Fruit fly (Drosophila melanogaster) whole organism, adult: ENCODE results near the gene CG8861.

Experiments
- CG11617 ChIP-seq: fragments of 200-800 bp; sonication (Bioruptor generic); optimal IDR thresholded peaks from 2 replicates; lab custom pipeline; 2017; ENCODE audit warnings: mild to moderate bottlenecking, missing biosample characterization, missing genetic modification reagents, missing genetic modification characterization
- CG12768 ChIP-seq: fragments of 200-800 bp; sonication (Bioruptor generic); optimal IDR thresholded peaks from 2 replicates; lab custom pipeline; 2017; ENCODE audit warnings: missing biosample characterization, missing genetic modification characterization, mild to moderate bottlenecking, moderate library complexity, missing genetic modification reagents
- CG14711 ChIP-seq: fragments of 200-800 bp; sonication (Bioruptor generic); optimal IDR thresholded peaks from 2 replicates; lab custom pipeline; 2018; ENCODE audit warnings: missing biosample characterization, mild to moderate bottlenecking, missing genetic modification characterization, moderate library complexity
- CG1620 ChIP-seq: fragments of 200-800 bp; sonication (Bioruptor generic); optimal IDR thresholded peaks from 2 replicates; lab custom pipeline; 2016; ENCODE audit warnings: missing biosample characterization, missing genetic modification characterization
- CG33017 ChIP-seq: fragments of 200-800 bp; sonication (Bioruptor generic); optimal IDR thresholded peaks from 2 replicates; lab custom pipeline; 2018; ENCODE audit warnings: missing biosample characterization, mild to moderate bottlenecking, missing genetic modification characterization, moderate library complexity
- CG5204 ChIP-seq: fragments of 200-800 bp; sonication (Bioruptor generic); optimal IDR thresholded peaks from 2 replicates; lab custom pipeline; 2016; ENCODE audit warnings: missing biosample characterization, missing genetic modification characterization
- CG7045 ChIP-seq: fragments of 200-800 bp; sonication (Bioruptor generic); optimal IDR thresholded peaks from 2 replicates; lab custom pipeline; 2017; ENCODE audit warnings: missing biosample characterization, mild to moderate bottlenecking, missing genetic modification characterization
- CG7101 ChIP-seq: fragments of 200-800 bp; sonication (Bioruptor generic); optimal IDR thresholded peaks from 2 replicates; lab custom pipeline; 2018; ENCODE audit warnings: missing biosample characterization, mild to moderate bottlenecking, missing genetic modification characterization, moderate library complexity
- Clk ChIP-seq: fragments of 200-800 bp; sonication (Bioruptor generic); optimal IDR thresholded peaks from 2 replicates; lab custom pipeline; 2017; ENCODE audit warnings: missing biosample characterization, missing genetic modification characterization
- Crg-1 ChIP-seq: fragments of 200-800 bp; sonication (Bioruptor generic); optimal IDR thresholded peaks from 2 replicates; lab custom pipeline; 2016; ENCODE audit warnings: missing biosample characterization, missing genetic modification characterization
- Hr96 ChIP-seq: fragments of 200-800 bp; sonication (Bioruptor generic); optimal IDR thresholded peaks from 2 replicates; lab custom pipeline; 2016; ENCODE audit warnings: missing biosample characterization, missing genetic modification characterization
- Mnt ChIP-seq: fragments of 200-800 bp; sonication (Bioruptor generic); optimal IDR thresholded peaks from 2 replicates; lab custom pipeline; 2016; ENCODE audit warnings: missing biosample characterization, mild to moderate bottlenecking, missing genetic modification characterization
- bab1 ChIP-seq: fragments of 200-800 bp; sonication (Bioruptor generic); optimal IDR thresholded peaks from 3 replicates; lab custom pipeline; 2019; ENCODE audit warnings: missing biosample characterization, mild to moderate bottlenecking, missing genetic modification characterization, moderate library complexity
- cic ChIP-seq: fragments of 200-800 bp; sonication (Bioruptor generic); optimal IDR thresholded peaks from 2 replicates; lab custom pipeline; 2017; ENCODE audit warnings: missing biosample characterization, mild to moderate bottlenecking, missing genetic modification characterization, moderate library complexity
- cnc ChIP-seq, 2 experiments: fragments of >200 bp; optimal IDR thresholded peaks; 2 replicates each; lab custom pipeline; 2017
- kay ChIP-seq: fragments of 200-800 bp; sonication (Bioruptor generic); peaks from one replicate; lab custom pipeline; 2016; ENCODE audit warnings: missing biosample characterization, missing genetic modification characterization, borderline replicate concordance
- ovo ChIP-seq: fragments of 200-800 bp; sonication (Bioruptor generic); optimal IDR thresholded peaks from 2 replicates; lab custom pipeline; 2016; ENCODE audit warnings: missing biosample characterization, missing genetic modification characterization
- pad ChIP-seq: fragments of 200-800 bp; sonication (Bioruptor generic); optimal IDR thresholded peaks from 3 replicates; lab custom pipeline; 2017; ENCODE audit warnings: missing biosample characterization, missing genetic modification characterization, mild to moderate bottlenecking, moderate library complexity, missing genetic modification reagents
- tj ChIP-seq: fragments of 200-800 bp; sonication (Bioruptor generic); optimal IDR thresholded peaks from 3 replicates; lab custom pipeline; 2017; ENCODE audit warnings: missing biosample characterization, mild to moderate bottlenecking, missing genetic modification characterization, moderate library complexity
- toe ChIP-seq: fragments of 200-800 bp; sonication (Bioruptor generic); optimal IDR thresholded peaks from 2 replicates; lab custom pipeline; 2016; ENCODE audit warnings: missing biosample characterization, missing genetic modification characterization

Gene CG8861

DNA sequence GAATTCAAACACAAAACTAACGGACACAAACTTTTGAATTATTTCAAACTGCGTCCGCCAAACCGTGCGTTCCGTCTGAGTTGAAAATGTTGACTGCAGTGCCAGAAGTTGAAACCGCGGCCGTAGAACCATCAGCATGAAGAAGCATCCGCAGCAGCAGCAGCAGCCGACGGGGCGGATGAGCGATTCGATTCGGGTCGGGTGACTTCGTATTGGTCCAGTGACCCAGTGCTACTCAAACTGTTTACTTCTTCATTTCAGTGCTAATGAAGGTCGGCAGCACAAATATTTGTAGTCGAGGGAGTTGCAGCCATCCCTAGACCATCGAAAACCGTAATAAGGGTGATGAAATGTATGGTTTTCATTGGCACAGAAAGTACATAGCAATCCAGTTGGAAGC, at the start of gene CG8861:
CG8861 (minus strand) TSS at position 101 of the 400 bp plus-strand sequence.
- TF ChIP-seq CG14711 (no peak), cnc (optimal IDR thresholded peaks at IDR 0.05; lab: Kevin White, UChicago) (no peak), bab1 (GFP tag; lab: Kevin White, UChicago) (no peak), Clk (GFP tag; lab: Kevin White, UChicago) (no peak), CG33017 (no peak), pad (no peak), toe (GFP tag; lab: Kevin White, UChicago) (no peak), CG7045 (GFP tag; lab: Kevin White, UChicago) (no peak), CG1620 (GFP tag; lab: Kevin White, UChicago) (no peak), CG12768 (GFP tag; lab: Kevin White, UChicago) (no peak)

DNA sequence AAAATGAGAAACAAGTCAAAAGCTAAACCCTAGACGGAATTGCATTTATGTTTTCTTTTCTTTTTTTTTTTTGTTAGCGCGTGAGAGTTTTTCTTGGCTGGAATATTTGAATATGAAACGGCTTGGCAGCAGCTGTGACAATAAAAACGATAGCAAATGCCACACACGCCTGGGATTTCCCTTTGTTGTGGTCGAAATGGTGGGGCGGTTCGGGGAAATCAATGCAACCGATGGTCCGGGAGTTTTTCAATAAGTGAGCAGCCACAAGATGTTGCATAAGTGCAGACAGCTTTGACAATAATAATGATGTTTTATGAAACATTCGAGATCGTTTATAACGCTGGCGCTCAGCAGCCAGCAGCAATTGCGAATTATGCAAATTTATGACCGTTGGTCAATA, 48.5 kb upstream of the CG8861 start:
- no peak for TF ChIP-seq CG1620 (GFP tag; lab: Kevin White, UChicago)
- no peak for TF ChIP-seq tj
- no peak for TF ChIP-seq CG14711
- no peak for TF ChIP-seq ovo

DNA sequence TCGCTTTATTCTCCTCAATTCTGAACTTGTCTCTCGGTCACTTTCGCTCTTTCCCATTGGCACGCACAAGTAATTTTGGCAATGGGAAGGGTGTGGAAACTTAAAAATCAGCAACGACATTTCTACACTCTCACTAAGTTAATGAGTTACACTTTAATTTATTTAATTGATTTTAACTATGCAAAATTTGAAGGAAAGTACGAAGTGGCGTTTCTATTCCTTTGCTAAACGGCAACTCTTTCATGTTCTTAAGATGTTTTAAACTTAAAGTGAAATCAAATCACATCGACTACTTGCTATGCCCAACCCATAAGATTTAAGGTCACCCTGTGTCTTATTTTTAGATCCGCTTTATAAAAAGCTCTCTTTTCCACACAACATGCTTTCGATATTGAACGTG, 42.1 kb upstream of the CG8861 start:
- peak; percentile 79 for TF ChIP-seq kay (GFP tag; lab: Kevin White, UChicago)
- peak; percentile 23 for TF ChIP-seq CG11617 (GFP tag; lab: Kevin White, UChicago)
- TF ChIP-seq CG7101 (tag; lab: Kevin White, UChicago): no peak
- no peak for TF ChIP-seq pad

DNA sequence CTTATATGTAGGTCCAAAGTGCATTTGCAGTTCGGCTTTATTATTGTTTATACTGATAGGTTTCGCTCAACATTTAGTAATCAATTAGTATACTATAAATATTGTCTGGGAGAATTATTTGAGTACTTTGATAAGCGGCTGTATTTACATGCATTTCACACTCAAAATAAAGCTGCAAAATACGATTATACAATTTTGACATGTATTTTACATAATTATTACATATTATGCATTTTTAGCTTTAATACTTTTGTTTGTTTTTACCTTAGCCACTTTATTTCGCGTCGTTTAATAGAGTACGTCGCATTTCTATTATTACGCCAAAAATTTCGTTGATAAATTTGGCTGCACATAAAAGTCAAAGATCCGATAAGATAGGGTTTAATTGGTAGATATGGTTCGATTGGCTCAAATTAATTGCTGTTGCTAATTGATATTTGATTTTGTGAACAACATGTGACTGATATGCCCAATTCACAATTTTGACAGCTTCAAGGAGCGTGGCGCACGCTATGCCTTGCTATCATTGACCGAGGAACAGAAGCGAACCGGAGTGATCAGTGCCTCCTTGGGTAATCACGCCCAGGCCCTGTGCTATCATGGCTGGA, 37.7 kb upstream of the CG8861 start:
- TF ChIP-seq kay (GFP tag; lab: Kevin White, UChicago) (peak; percentile 95), Crg-1 (GFP tag; lab: Kevin White, UChicago) (no peak)

DNA sequence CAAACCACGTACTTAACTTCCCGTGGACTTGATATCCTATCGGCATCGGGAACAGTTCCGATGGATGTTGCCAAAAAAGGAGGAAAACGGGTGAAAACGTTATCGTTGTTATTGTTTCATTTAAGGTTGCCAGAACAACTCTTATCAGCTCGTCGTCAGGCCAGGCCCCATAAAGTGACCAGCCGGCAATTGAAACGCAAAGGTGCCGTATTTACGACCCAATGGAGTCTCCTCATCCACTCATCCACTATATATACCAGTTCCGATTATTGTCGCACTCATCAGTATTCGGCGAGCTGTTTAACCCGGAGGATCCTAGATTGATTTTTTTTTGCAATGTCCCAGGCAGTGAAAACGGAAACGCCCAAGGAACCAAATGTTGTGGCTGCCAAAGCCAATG, 36.8 kb upstream of the CG8861 start, which contains the start of gene Srr:
Srr (plus strand) TSS at position 278 of the 400 bp plus-strand sequence.
- TF ChIP-seq CG14711 (no peak), CG7101 (tag; lab: Kevin White, UChicago) (no peak), tj (peak; percentile 6)

DNA sequence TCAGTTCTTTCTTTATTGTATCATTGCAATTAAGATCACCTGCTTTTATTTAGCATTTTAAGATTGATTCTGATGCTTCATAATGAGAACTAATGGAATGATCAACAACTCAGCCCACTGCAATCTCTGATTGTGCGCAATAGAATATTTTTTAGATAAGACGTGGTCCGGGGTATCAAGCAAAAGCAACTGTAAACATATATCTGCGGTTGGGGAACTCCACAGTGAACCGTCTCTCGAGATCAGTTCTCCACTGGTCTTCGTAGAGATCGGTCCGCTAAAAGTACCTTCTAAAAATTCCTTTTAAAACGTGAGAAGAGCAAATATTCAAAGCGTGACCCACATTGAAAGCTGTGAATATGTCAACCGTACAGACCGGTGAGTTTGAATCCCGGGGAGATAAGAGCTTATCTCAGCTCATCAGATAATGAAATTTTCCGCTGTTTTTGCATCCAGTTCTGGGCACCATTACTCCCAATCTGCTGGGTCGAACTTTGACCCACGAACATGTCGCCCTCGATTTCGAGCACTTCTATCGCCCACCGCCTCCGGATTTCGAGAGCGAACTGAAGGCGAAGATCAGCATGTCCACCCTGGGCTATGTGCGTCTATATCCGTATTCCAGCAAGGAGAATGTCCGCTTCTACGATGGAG, 34.9 kb upstream of the CG8861 start, which contains the start of gene CG18473:
CG18473 (plus strand) TSS at position 240 of the 654 bp plus-strand sequence.
- TF ChIP-seq cic (GFP tag; lab: Kevin White, UChicago): no peak
- TF ChIP-seq kay (GFP tag; lab: Kevin White, UChicago): peak; percentile 9
- TF ChIP-seq tj: no peak

DNA sequence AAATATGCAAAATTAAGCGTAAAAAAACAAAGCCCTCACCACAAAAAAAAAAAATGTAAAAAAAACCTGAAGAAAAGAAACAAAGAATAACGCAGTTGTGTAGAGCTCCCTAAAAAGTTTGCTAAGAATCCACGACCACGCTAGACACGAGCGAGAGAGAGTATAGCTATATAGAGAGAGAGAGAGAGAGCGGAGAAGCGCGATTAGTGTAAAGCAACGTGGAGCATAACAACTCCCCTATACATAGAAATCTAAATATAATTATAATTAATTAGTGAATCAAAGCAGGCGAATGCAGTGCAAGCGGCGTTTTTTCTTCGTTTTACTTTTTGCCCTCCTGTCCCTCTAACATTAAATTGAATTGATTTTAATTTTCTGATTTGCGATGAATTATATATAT, 31.1 kb upstream of the CG8861 start:
- no peak for TF ChIP-seq ovo
- no peak for TF ChIP-seq Clk (GFP tag; lab: Kevin White, UChicago)
- TF ChIP-seq CG5204 (GFP tag; lab: Kevin White, UChicago): no peak
- TF ChIP-seq CG33017: no peak
- TF ChIP-seq toe (GFP tag; lab: Kevin White, UChicago): no peak
- TF ChIP-seq kay (GFP tag; lab: Kevin White, UChicago): no peak
- TF ChIP-seq CG14711: no peak
- TF ChIP-seq CG11617 (GFP tag; lab: Kevin White, UChicago): no peak
- no peak for TF ChIP-seq Mnt (GFP tag; lab: Kevin White, UChicago)
- no peak for TF ChIP-seq Crg-1 (GFP tag; lab: Kevin White, UChicago)
- no peak for TF ChIP-seq tj
- no peak for TF ChIP-seq pad

DNA sequence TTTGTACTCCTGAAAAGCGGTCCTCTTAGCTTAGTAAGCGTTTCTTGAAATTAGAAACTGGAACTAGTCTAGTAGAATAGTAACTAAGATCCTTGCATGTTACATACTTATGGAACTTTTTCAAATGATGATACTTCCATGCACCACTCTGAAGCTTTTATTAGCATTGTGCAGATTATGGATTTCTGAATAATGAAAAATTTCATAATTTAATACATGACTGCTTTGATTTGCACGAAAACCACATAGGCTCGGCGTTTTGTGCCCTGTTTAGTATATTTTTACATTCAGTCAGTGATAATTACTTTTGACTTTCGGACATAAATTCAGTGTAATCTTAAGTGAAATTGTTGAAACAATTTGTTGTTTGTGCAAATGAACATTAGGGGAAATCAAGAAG, 26.9 kb upstream of the CG8861 start, which contains the start of gene CG43675:
CG43675 (plus strand) TSS at position 301 of the 400 bp plus-strand sequence.
- TF ChIP-seq CG7101 (tag; lab: Kevin White, UChicago) (no peak), Mnt (GFP tag; lab: Kevin White, UChicago) (no peak), bab1 (GFP tag; lab: Kevin White, UChicago) (no peak), CG7045 (GFP tag; lab: Kevin White, UChicago) (no peak), Crg-1 (GFP tag; lab: Kevin White, UChicago) (no peak), CG12768 (GFP tag; lab: Kevin White, UChicago) (no peak), ovo (no peak), Hr96 (GFP tag; lab: Kevin White, UChicago) (no peak), CG1620 (GFP tag; lab: Kevin White, UChicago) (no peak), CG14711 (no peak), CG33017 (no peak), pad (no peak), CG5204 (GFP tag; lab: Kevin White, UChicago) (no peak), kay (GFP tag; lab: Kevin White, UChicago) (no peak), toe (GFP tag; lab: Kevin White, UChicago) (no peak), tj (no peak), cnc (optimal IDR thresholded peaks at IDR 0.05; lab: Kevin White, UChicago) (no peak), cic (GFP tag; lab: Kevin White, UChicago) (no peak), Clk (GFP tag; lab: Kevin White, UChicago) (no peak), CG11617 (GFP tag; lab: Kevin White, UChicago) (no peak)
